Fruit fly (Drosophila melanogaster): ENCODE data around the gene CG9338.
A peak's percentile ranks its signal among the peaks of the same experiment; 100 is the strongest.

The CG9338 gene

DNA sequence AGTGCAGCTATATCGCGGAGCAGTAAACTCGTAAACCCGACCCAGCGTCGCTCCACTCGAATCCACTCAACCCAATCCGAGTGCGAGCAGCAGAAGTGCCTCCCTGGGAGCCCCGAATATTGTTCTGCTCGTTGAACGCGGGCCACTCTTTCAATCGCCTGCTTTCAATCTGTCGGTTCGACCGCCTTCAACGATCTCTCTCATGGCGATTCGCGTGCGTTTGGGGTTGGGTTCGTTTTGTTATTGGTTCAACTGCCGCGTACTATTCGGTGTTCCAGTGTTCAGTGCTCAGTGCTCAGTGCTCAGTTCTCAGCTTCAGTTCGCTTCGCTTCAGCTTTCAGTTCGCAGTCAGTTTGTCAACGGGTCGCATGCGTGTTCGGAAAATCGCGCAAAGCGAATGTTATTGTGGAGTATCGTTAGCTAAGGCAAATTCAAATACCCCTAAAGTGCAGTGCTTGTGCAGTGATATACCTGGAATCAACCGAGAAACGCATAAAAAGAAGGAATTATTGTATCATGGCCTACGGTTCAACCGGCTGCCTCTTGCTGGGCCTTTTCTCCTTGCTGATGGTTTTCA lies 24.5 kb upstream of the CG9338 start, which contains the start of gene CG31676:
TSS of gene CG31676 (plus strand) at position 289 of the 577 bp plus-strand sequence.
- TF ChIP-seq Sox14 (GFP tag; optimal IDR thresholded peaks at IDR 0.05) (no peak), CG8632 (GFP tag; optimal IDR thresholded peaks at IDR 0.05) (no peak), CG15336 (GFP tag; IDR thresholded peaks at IDR 0.05) (no peak), Ets96B (tag; optimal IDR thresholded peaks at IDR 0.05) (no peak), CG10669 (GFP tag; optimal IDR thresholded peaks at IDR 0.05) (no peak), fd85E (GFP tag; optimal IDR thresholded peaks at IDR 0.05) (no peak), CG8119 (GFP tag; IDR thresholded peaks at IDR 0.05) (0 out of 3 replicates have a peak, but pooled peaks have one; percentile 19), Eip78C (GFP tag) (peak; percentile 73), CG8319 (GFP tag; optimal IDR thresholded peaks at IDR 0.05) (no peak), acj6 (GFP tag; optimal IDR thresholded peaks at IDR 0.05) (no peak), esn (GFP tag; optimal IDR thresholded peaks at IDR 0.05) (no peak), CG6854 (GFP tag; optimal IDR thresholded peaks at IDR 0.05) (no peak), CG6163 (GFP tag; IDR thresholded peaks at IDR 0.05) (0 out of 3 replicates have a peak, but pooled peaks have one; percentile 36), eg (GFP tag; IDR thresholded peaks at IDR 0.05) (peak; percentile 5; the same call in 1 of the 3 replicates)

DNA sequence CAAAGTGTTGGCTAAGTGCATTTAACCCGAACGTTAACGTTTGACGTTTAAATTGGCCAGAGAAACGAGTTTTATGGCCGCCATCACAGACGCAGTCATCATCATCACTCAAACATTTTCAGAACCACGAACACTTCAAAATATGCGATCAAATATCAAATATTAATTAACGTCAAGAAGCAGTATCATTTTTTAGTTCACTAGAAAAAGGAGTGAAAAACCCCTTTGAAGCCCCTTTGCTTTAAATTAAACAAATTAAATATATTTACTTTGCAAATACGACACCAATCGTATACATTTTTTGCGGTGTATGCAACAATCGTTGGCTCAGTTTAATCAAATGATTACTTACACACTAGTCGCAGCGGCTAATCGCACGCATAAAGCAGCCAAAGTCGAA lies 20.6 kb upstream of the CG9338 start:
- TF ChIP-seq achi (GFP tag; optimal IDR thresholded peaks at IDR 0.05) (peak; percentile 15), CG1621 (tag; optimal IDR thresholded peaks at IDR 0.05) (no peak), Ets96B (tag; optimal IDR thresholded peaks at IDR 0.05) (no peak), Met (GFP tag; optimal IDR thresholded peaks at IDR 0.05) (no peak), dac (GFP tag; optimal IDR thresholded peaks at IDR 0.05) (no peak), ss (GFP tag; optimal IDR thresholded peaks at IDR 0.05) (no peak), cyc (GFP tag; optimal IDR thresholded peaks at IDR 0.05) (no peak), CG31627 (GFP tag; optimal IDR thresholded peaks at IDR 0.05) (no peak), CG10631 (GFP tag; optimal IDR thresholded peaks at IDR 0.05) (no peak), CG11762 (GFP tag; optimal IDR thresholded peaks at IDR 0.05; ENCODE audit: insufficient read depth) (no peak), eg (GFP tag; IDR thresholded peaks at IDR 0.05) (peak; percentile 64), CG32006 (GFP tag; optimal IDR thresholded peaks at IDR 0.05) (peak; percentile 72), Sox14 (GFP tag; optimal IDR thresholded peaks at IDR 0.05) (no peak), CG6163 (GFP tag; IDR thresholded peaks at IDR 0.05) (no peak), CG4318 (GFP tag; optimal IDR thresholded peaks at IDR 0.05) (peak; percentile 28), Eip78C (GFP tag) (peak; percentile 64), esn (GFP tag; optimal IDR thresholded peaks at IDR 0.05) (no peak), Lpt (GFP tag; optimal IDR thresholded peaks at IDR 0.05) (peak; percentile 11), CG8632 (GFP tag; optimal IDR thresholded peaks at IDR 0.05) (no peak), fd59A (GFP tag; optimal IDR thresholded peaks at IDR 0.05) (no peak), vri (GFP tag; optimal IDR thresholded peaks at IDR 0.05) (no peak), net (GFP tag; optimal IDR thresholded peaks at IDR 0.05) (peak; percentile 4), fd85E (GFP tag; optimal IDR thresholded peaks at IDR 0.05) (no peak), Sox102F (GFP tag; optimal IDR thresholded peaks at IDR 0.05) (no peak), topi (GFP tag; optimal IDR thresholded peaks at IDR 0.05) (no peak), CG6808 (GFP tag; optimal IDR thresholded peaks at IDR 0.05) (no peak), CG6854 (GFP tag; optimal IDR thresholded peaks at IDR 0.05) (no peak), Hr39 (GFP tag; optimal IDR thresholded peaks at IDR 0.05) (no peak), CG8319 (GFP tag; optimal IDR thresholded peaks at IDR 0.05) (no peak), pdm3 (GFP tag; optimal IDR thresholded peaks at IDR 0.05) (peak; percentile 25), CG11902 (GFP tag; optimal IDR thresholded peaks at IDR 0.05) (no peak), CG10669 (GFP tag; optimal IDR thresholded peaks at IDR 0.05) (no peak), CG3919 (GFP tag; optimal IDR thresholded peaks at IDR 0.05) (no peak), CG15336 (GFP tag; IDR thresholded peaks at IDR 0.05) (peak; percentile 59), CG8119 (GFP tag; IDR thresholded peaks at IDR 0.05) (peak; percentile 51; the same call in 2 of the 3 replicates), Hr38 (GFP tag; optimal IDR thresholded peaks at IDR 0.05) (no peak), acj6 (GFP tag; optimal IDR thresholded peaks at IDR 0.05) (no peak), CG3032 (tag; optimal IDR thresholded peaks at IDR 0.05) (no peak), svp (GFP tag) (no peak), spab (GFP tag; optimal IDR thresholded peaks at IDR 0.05) (no peak), salr (GFP tag; optimal IDR thresholded peaks at IDR 0.05) (peak in 1 of 2 experiments; percentile 57), CG7368 (GFP tag; optimal IDR thresholded peaks at IDR 0.05) (no peak), CG6792 (GFP tag; optimal IDR thresholded peaks at IDR 0.05) (no peak), fkh (GFP tag; optimal IDR thresholded peaks at IDR 0.05) (no peak), CG6276 (GFP tag; optimal IDR thresholded peaks at IDR 0.05) (peak; percentile 51), Eip75B (GFP tag; optimal IDR thresholded peaks at IDR 0.05) (no peak), Blimp-1 (GFP tag; optimal IDR thresholded peaks at IDR 0.05) (no peak)
